Fruit fly (Drosophila melanogaster) whole organism, embryonic: ENCODE results near the gene Snx21.

Source experiments
- Awh ChIP-seq: fragments of 200-800 bp; sonication (Bioruptor generic); IDR thresholded peaks from 2 replicates; pipeline ENCODE4, ENCODE4 v1.3.6; 2022; ENCODE audit warnings: missing biosample characterization, missing genetic modification characterization
- CG11504 ChIP-seq: fragments of 200-800 bp; sonication (Bioruptor generic); optimal IDR thresholded peaks from 3 replicates; lab custom pipeline; 2019; ENCODE audit warnings: missing biosample characterization, mild to moderate bottlenecking, missing genetic modification characterization, moderate library complexity
- CG12219 ChIP-seq: fragments of 200-800 bp; sonication (Bioruptor generic); optimal IDR thresholded peaks from 3 replicates; lab custom pipeline; 2018; ENCODE audit warnings: missing biosample characterization, mild to moderate bottlenecking, missing genetic modification characterization
- CG12299 ChIP-seq: fragments of 200-800 bp; sonication (Bioruptor generic); optimal IDR thresholded peaks from 2 replicates; lab custom pipeline; 2018; ENCODE audit warnings: missing biosample characterization, mild to moderate bottlenecking, missing genetic modification characterization
- CG12659 ChIP-seq: fragments of 200-800 bp; sonication (Bioruptor generic); optimal IDR thresholded peaks from 3 replicates; lab custom pipeline; 2017; ENCODE audit warnings: mild to moderate bottlenecking, missing biosample characterization, missing genetic modification reagents, missing genetic modification characterization
- CG12769 ChIP-seq: fragments of 200-800 bp; sonication (Bioruptor generic); optimal IDR thresholded peaks from 2 replicates; lab custom pipeline; 2019; ENCODE audit warnings: missing biosample characterization, mild to moderate bottlenecking, missing genetic modification characterization, moderate library complexity
- CG13424 ChIP-seq: fragments of 200-800 bp; sonication (Bioruptor generic); optimal IDR thresholded peaks from 2 replicates; lab custom pipeline; 2019; ENCODE audit warnings: missing biosample characterization, mild to moderate bottlenecking, missing genetic modification characterization, moderate library complexity
- CG14014 ChIP-seq: fragments of 200-800 bp; sonication (Bioruptor generic); IDR thresholded peaks from 2 replicates; pipeline ENCODE4 v1.3.6; 2022; ENCODE audit warnings: missing biosample characterization, missing genetic modification characterization
- CG15011 ChIP-seq: fragments of 200-800 bp; sonication (Bioruptor generic); optimal IDR thresholded peaks from 3 replicates; lab custom pipeline; 2018; ENCODE audit warnings: missing biosample characterization, mild to moderate bottlenecking, missing genetic modification characterization
- CG2116 ChIP-seq: fragments of 200-800 bp; sonication (Bioruptor generic); optimal IDR thresholded peaks from 3 replicates; lab custom pipeline; 2018; ENCODE audit warnings: missing biosample characterization, mild to moderate bottlenecking, missing genetic modification characterization
- CG2678 ChIP-seq: fragments of 200-800 bp; sonication (Bioruptor generic); optimal IDR thresholded peaks from 3 replicates; lab custom pipeline; 2019; ENCODE audit warnings: missing biosample characterization, mild to moderate bottlenecking, missing genetic modification characterization, moderate library complexity
- CG30403 ChIP-seq: fragments of 200-800 bp; sonication (Bioruptor generic); optimal IDR thresholded peaks from 3 replicates; lab custom pipeline; 2016; ENCODE audit warnings: missing biosample characterization, missing genetic modification characterization
- CG3065 ChIP-seq: fragments of 200-800 bp; sonication (Bioruptor generic); optimal IDR thresholded peaks from 2 replicates; lab custom pipeline; 2016; ENCODE audit warnings: missing biosample characterization, missing genetic modification characterization
- CG4282 ChIP-seq: fragments of 200-800 bp; sonication (Bioruptor generic); optimal IDR thresholded peaks from 2 replicates; lab custom pipeline; 2016; ENCODE audit warnings: missing biosample characterization, missing genetic modification characterization
- CG4707 ChIP-seq: fragments of 200-800 bp; sonication (Bioruptor generic); optimal IDR thresholded peaks from 2 replicates; lab custom pipeline; 2018; ENCODE audit warnings: missing biosample characterization, mild to moderate bottlenecking, missing genetic modification characterization, moderate library complexity
- CG6813 ChIP-seq: fragments of 200-800 bp; sonication (Bioruptor generic); optimal IDR thresholded peaks from 2 replicates; lab custom pipeline; 2017; ENCODE audit warnings: missing biosample characterization, missing genetic modification characterization, mild to moderate bottlenecking, moderate library complexity, missing genetic modification reagents
- CG9797 ChIP-seq: fragments of 200-800 bp; sonication (Bioruptor generic); optimal IDR thresholded peaks from 3 replicates; lab custom pipeline; 2018; ENCODE audit warnings: missing biosample characterization, mild to moderate bottlenecking, missing genetic modification characterization
- CG9817 ChIP-seq: fragments of 200-800 bp; sonication (Bioruptor generic); optimal IDR thresholded peaks from 2 replicates; lab custom pipeline; 2018; ENCODE audit warnings: missing biosample characterization, mild to moderate bottlenecking, missing genetic modification characterization, moderate library complexity
- CG9876 ChIP-seq: fragments of 200-800 bp; sonication (Bioruptor generic); optimal IDR thresholded peaks from 2 replicates; lab custom pipeline; 2016; ENCODE audit warnings: missing biosample characterization, missing genetic modification characterization
- D19A ChIP-seq: fragments of 200-800 bp; optimal IDR thresholded peaks from 3 replicates; lab custom pipeline; 2019; ENCODE audit warnings: missing biosample characterization, mild to moderate bottlenecking, missing genetic modification characterization, moderate library complexity
- ERR ChIP-seq: fragments of 200-800 bp; sonication (Bioruptor generic); optimal IDR thresholded peaks from 2 replicates; lab custom pipeline; 2016; ENCODE audit warnings: missing biosample characterization, missing genetic modification characterization
- Elba2 ChIP-seq: fragments of 200-800 bp; sonication (Bioruptor generic); optimal IDR thresholded peaks from 3 replicates; lab custom pipeline; 2016; ENCODE audit warnings: missing biosample characterization, missing genetic modification characterization
- Gsc ChIP-seq: fragments of 200-800 bp; sonication (Bioruptor generic); IDR thresholded peaks from 2 replicates; pipeline ENCODE4 v1.3.6; 2022; ENCODE audit warnings: missing biosample characterization, missing genetic modification characterization
- Hr3 ChIP-seq: fragments of 200-800 bp; sonication (Bioruptor generic); optimal IDR thresholded peaks from 3 replicates; lab custom pipeline; 2016; ENCODE audit warnings: missing biosample characterization, missing genetic modification characterization
- NC2α ChIP-seq: fragments of 200-800 bp; sonication (Bioruptor generic); optimal IDR thresholded peaks from 2 replicates; lab custom pipeline; 2016; ENCODE audit warnings: missing biosample characterization, missing genetic modification characterization
- NFAT ChIP-seq: fragments of 200-800 bp; sonication (Bioruptor generic); IDR thresholded peaks from 2 replicates; pipeline ENCODE4 v1.3.6; 2022; ENCODE audit warnings: missing biosample characterization, missing genetic modification characterization
- Ptx1 ChIP-seq: fragments of 200-800 bp; sonication (Bioruptor generic); IDR thresholded peaks from 2 replicates; pipeline ENCODE4 v1.3.6; 2022; ENCODE audit warnings: missing biosample characterization, missing genetic modification characterization
- Sox100B ChIP-seq: fragments of 200-800 bp; sonication (Bioruptor generic); optimal IDR thresholded peaks from 3 replicates; lab custom pipeline; 2018; ENCODE audit warnings: missing biosample characterization, mild to moderate bottlenecking, missing genetic modification characterization
- Ssrp ChIP-seq: fragments of 200-800 bp; sonication (Bioruptor generic); optimal IDR thresholded peaks from 2 replicates; lab custom pipeline; 2018; ENCODE audit warnings: missing biosample characterization, mild to moderate bottlenecking, missing genetic modification characterization, moderate library complexity
- al ChIP-seq: fragments of 200-800 bp; sonication (Bioruptor generic); IDR thresholded peaks from 2 replicates; pipeline ENCODE4 v1.3.6; 2022; ENCODE audit warnings: missing biosample characterization, missing genetic modification characterization
- dimm ChIP-seq: fragments of 200-800 bp; sonication (Bioruptor generic); IDR thresholded peaks from 2 replicates; pipeline ENCODE4 v1.3.6; 2022; ENCODE audit warnings: missing biosample characterization, missing genetic modification characterization
- en ChIP-seq: fragments of 200-800 bp; sonication (Bioruptor generic); optimal IDR thresholded peaks from 2 replicates; lab custom pipeline; 2016; ENCODE audit warnings: missing biosample characterization, missing genetic modification characterization
- eve ChIP-seq, 2 experiments: fragments of >200 bp; optimal IDR thresholded peaks; 2 replicates each; lab custom pipeline; 2017; ENCODE audit warnings: missing biosample characterization in 2 of 2, missing genetic modification characterization in 2 of 2
- fd102C ChIP-seq: fragments of 200-800 bp; sonication (Bioruptor generic); optimal IDR thresholded peaks from 2 replicates; lab custom pipeline; 2018; ENCODE audit warnings: missing biosample characterization, mild to moderate bottlenecking, missing genetic modification characterization, moderate library complexity
- gro ChIP-seq: fragments of 200-800 bp; sonication (Bioruptor generic); optimal IDR thresholded peaks from 2 replicates; lab custom pipeline; 2016; ENCODE audit warnings: missing biosample characterization, missing genetic modification characterization
- hb ChIP-seq: fragments of 200-800 bp; sonication (Bioruptor generic); IDR thresholded peaks from 3 replicates; pipeline ENCODE4 v1.3.6; 2022; ENCODE audit warnings: missing biosample characterization, missing genetic modification characterization; ENCODE audit not compliant: partially characterized antibody
- hth ChIP-seq: fragments of >200 bp; optimal IDR thresholded peaks from 2 replicates; lab custom pipeline; 2017; ENCODE audit warnings: inconsistent platforms
- ind ChIP-seq: fragments of 200-800 bp; sonication (Bioruptor generic); optimal IDR thresholded peaks from 3 replicates; lab custom pipeline; 2016; ENCODE audit warnings: missing biosample characterization, missing genetic modification characterization
- jing ChIP-seq: fragments of 200-800 bp; sonication (Bioruptor generic); optimal IDR thresholded peaks from 2 replicates; lab custom pipeline; 2018; ENCODE audit warnings: missing biosample characterization, mild to moderate bottlenecking, missing genetic modification characterization
- lab ChIP-seq: fragments of 200-800 bp; sonication (Bioruptor generic); optimal IDR thresholded peaks from 3 replicates; lab custom pipeline; 2017; ENCODE audit warnings: missing biosample characterization, missing genetic modification characterization, mild to moderate bottlenecking, moderate library complexity, missing genetic modification reagents
- lmd ChIP-seq: fragments of 200-800 bp; sonication (Bioruptor generic); IDR thresholded peaks from 2 replicates; pipeline ENCODE4 v1.3.6; 2022; ENCODE audit warnings: missing biosample characterization, missing genetic modification characterization
- luna ChIP-seq: fragments of 200-800 bp; sonication (Bioruptor generic); optimal IDR thresholded peaks from 2 replicates; lab custom pipeline; 2016; ENCODE audit warnings: missing biosample characterization, missing genetic modification characterization
- onecut ChIP-seq: fragments of 200-800 bp; sonication (Bioruptor generic); IDR thresholded peaks from 2 replicates; pipeline ENCODE4 v1.3.6; 2022; ENCODE audit warnings: missing biosample characterization, missing genetic modification characterization
- p53 ChIP-seq: fragments of 200-800 bp; sonication (Bioruptor generic); optimal IDR thresholded peaks from 2 replicates; lab custom pipeline; 2016; ENCODE audit warnings: missing biosample characterization, missing genetic modification characterization
- sim ChIP-seq: fragments of 200-800 bp; sonication (Bioruptor generic); IDR thresholded peaks from 2 replicates; pipeline ENCODE4 v1.3.6; 2022; ENCODE audit warnings: missing biosample characterization, missing genetic modification characterization
- stc ChIP-seq: fragments of 200-800 bp; sonication (Bioruptor generic); IDR thresholded peaks from 2 replicates; pipeline ENCODE4 v1.3.6; 2022; ENCODE audit warnings: missing biosample characterization, missing genetic modification characterization
- sug ChIP-seq: fragments of 200-800 bp; optimal IDR thresholded peaks from 2 replicates; lab custom pipeline; 2019; ENCODE audit warnings: missing biosample characterization, mild to moderate bottlenecking, missing genetic modification characterization, moderate library complexity
- trem ChIP-seq: fragments of 200-800 bp; optimal IDR thresholded peaks from 3 replicates; lab custom pipeline; 2019; ENCODE audit warnings: missing biosample characterization, mild to moderate bottlenecking, missing genetic modification characterization, moderate library complexity

Snx21 gene

DNA sequence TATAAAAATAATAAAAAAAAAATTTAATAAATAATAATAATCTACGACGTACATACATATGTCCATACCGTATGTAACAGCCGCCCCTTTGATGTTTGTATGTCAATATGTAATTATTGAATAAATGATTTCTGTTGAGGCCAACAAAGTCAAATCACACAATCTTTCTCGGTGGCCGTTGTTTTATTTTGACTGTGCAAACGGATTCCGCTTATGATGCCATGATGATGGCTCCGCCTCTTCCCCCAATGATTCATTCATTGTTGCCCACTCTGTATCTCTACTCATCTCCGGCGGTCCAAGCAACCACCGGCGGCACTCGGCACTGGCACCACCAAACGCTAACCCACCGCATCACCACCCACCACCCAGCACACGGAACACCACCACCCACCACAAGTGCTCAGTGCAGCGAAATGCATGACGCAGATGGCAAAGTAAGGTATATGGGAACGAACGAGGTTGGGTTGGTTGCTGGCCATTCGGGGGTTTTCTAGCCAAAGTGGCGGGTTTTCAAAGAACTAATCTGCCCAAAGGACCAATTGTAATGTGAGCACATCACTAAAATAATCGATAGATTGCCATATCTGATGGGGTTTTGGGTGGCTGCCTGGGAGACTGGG is 16.2 kb downstream of the Snx21 start (continued):
- TF ChIP-seq sim (GFP tag; lab: Robert Waterston, UW) (no peak), ERR (GFP tag; lab: Kevin White, UChicago) (peak; percentile 13), CG13424 (peak; percentile 1), CG9817 (tag; lab: Kevin White, UChicago) (no peak), CG12769 (tag; lab: Kevin White, UChicago) (peak; percentile 36)

DNA sequence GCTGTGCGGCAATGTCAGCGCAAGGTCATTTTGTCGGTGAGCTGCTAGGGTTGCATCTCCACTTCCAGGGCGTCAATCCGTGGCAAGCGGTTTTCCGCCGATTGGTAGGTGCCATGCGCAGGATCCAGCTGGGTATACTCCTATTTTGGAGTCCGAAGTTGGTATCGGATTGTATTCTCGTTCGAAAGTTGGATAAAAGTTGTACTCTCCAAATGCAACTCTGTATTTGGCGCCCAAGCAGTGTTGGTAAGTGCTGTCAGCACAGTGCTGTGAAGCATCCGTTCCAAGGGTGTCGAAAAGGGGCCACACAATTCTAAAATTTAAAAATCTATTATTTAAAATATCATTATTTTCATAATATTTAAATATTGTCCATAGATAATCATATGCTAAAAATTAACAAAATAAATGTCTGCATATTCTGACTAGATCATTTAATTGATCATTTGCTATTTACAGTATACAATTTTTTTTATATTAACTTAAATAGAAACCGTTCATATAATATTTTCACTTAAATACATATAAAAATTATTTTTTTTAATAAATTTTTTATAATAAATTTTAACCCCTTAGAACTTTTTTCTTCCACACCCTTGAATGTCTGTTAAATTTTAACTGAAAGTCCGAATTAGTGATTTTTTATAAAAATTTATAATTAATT is 16.9 kb downstream of the Snx21 start:
- TF ChIP-seq trem (peak; percentile 74), jing (peak; percentile 60), CG12299 (tag; lab: Kevin White, UChicago) (peak; percentile 49), CG30403 (GFP tag; lab: Kevin White, UChicago) (peak; percentile 90), NFAT (GFP tag; lab: Robert Waterston, UW) (peak; percentile 94), CG3065 (GFP tag; lab: Kevin White, UChicago) (peak; percentile 67), CG9797 (peak; percentile 39), D19A (tag; lab: Kevin White, UChicago) (peak; percentile 83), CG12219 (GFP tag; lab: Kevin White, UChicago) (peak; percentile 61), Elba2 (no peak), hth (lab: Kevin White, UChicago) (no peak), eve (GFP tag; optimal IDR thresholded peaks at IDR 0.05; lab: Kevin White, UChicago) (no peak), Hr3 (GFP tag; lab: Kevin White, UChicago) (peak; percentile 90), CG14014 (GFP tag; lab: Robert Waterston, UW) (peak; percentile 87), al (peak; percentile 89), CG11504 (tag; lab: Kevin White, UChicago) (peak; percentile 91), CG2678 (peak; percentile 94), CG2116 (GFP tag; lab: Kevin White, UChicago) (peak; percentile 99), dimm (GFP tag; lab: Robert Waterston, UW) (0 out of 2 replicates have a peak, but pooled peaks have one; percentile 25), Ptx1 (GFP tag; lab: Robert Waterston, UW) (peak; percentile 92), NC2α (peak; percentile 19), onecut (GFP tag; lab: Robert Waterston, UW) (peak; percentile 76), CG4707 (GFP tag; lab: Kevin White, UChicago) (peak; percentile 59), Gsc (no peak; the same call in 1 of the 2 replicates), luna (GFP tag; lab: Kevin White, UChicago) (peak; percentile 39), p53 (GFP tag; lab: Kevin White, UChicago) (peak; percentile 58), CG15011 (GFP tag; lab: Kevin White, UChicago) (no peak), CG4282 (GFP tag; lab: Kevin White, UChicago) (peak; percentile 78), hb (no peak), Sox100B (peak; percentile 84), CG6813 (GFP tag; lab: Kevin White, UChicago) (peak; percentile 59), Ssrp (tag; lab: Kevin White, UChicago) (peak; percentile 86), gro (GFP tag; lab: Kevin White, UChicago) (peak; percentile 89), ind (GFP tag; lab: Kevin White, UChicago) (peak; percentile 91), fd102C (peak; percentile 27), CG12659 (GFP tag; lab: Kevin White, UChicago) (peak; percentile 93), CG9876 (GFP tag; lab: Kevin White, UChicago) (peak; percentile 74), lab (GFP tag; lab: Kevin White, UChicago) (peak; percentile 94), stc (GFP tag; lab: Robert Waterston, UW) (peak; percentile 78; the same call in 1 of the 2 replicates), en (GFP tag; lab: Kevin White, UChicago) (peak; percentile 51), lmd (GFP tag; lab: Robert Waterston, UW) (peak; percentile 88), Awh (GFP tag; lab: Robert Waterston, UW) (peak; percentile 80), sug (tag; lab: Kevin White, UChicago) (peak; percentile 89)
